Fruit fly (Drosophila melanogaster) whole organism, wandering third instar larva: ENCODE measurements around the gene RpL30.

Experiments
- Abd-B ChIP-seq: fragments of >200 bp; optimal IDR thresholded peaks from 2 replicates; lab custom pipeline; 2017; ENCODE audit warnings: missing biosample characterization, missing genetic modification characterization
- lola ChIP-seq: fragments of >200 bp; optimal IDR thresholded peaks from 2 replicates; lab custom pipeline; 2017; ENCODE audit warnings: missing biosample characterization, missing genetic modification characterization
- pan ChIP-seq: fragments of >200 bp; optimal IDR thresholded peaks from 2 replicates; lab custom pipeline; 2017
- sage ChIP-seq: fragments of 200-800 bp; sonication (Bioruptor generic); optimal IDR thresholded peaks from 2 replicates; lab custom pipeline; 2016; ENCODE audit warnings: missing biosample characterization, mild to moderate bottlenecking, missing genetic modification characterization

DNA sequence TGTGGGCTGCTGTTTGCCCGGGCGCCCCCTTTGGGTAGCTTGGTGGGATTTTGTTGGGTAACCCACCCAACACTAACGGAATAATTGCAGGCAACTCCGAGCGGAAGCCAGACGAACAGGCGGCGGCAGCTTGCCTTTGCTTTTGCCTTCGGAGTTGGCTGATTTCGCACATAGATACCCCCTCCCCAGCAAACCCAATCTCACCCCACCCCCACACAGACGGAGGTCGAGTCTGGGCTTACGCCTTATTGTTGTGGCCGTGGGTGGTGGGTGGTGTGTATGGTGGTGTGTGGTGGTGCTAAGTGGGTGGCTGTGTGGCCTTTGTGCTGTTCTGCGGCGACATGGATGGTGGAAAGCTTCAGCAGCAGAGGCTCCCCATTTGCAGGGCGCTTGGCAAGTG, 6.5 kb upstream of the RpL30 start:
- TF ChIP-seq Abd-B (no peak), sage (GFP tag; lab: Kevin White, UChicago) (no peak), lola (no peak), pan (lab: Kevin White, UChicago) (no peak)
